Worm (Caenorhabditis elegans): Measurements from ENCODE around the gene hum-6.

- TF ChIP-seq elt-3 (tag; optimal IDR thresholded peaks at IDR 0.05) (no peak), lin-13 (tag; optimal IDR thresholded peaks at IDR 0.05) (no peak), unc-62 (GFP tag; optimal IDR thresholded peaks at IDR 0.05) (no peak), nhr-28 (tag; optimal IDR thresholded peaks at IDR 0.05) (no peak), elt-1 (tag; optimal IDR thresholded peaks at IDR 0.05; ENCODE audit: borderline replicate concordance, insufficient read depth) (no peak), ces-1 (GFP tag; optimal IDR thresholded peaks at IDR 0.05) (no peak), pha-4 (tag; optimal IDR thresholded peaks at IDR 0.05) (peak; percentile 21), unc-39 (tag; optimal IDR thresholded peaks at IDR 0.05) (no peak), unc-120 (tag; optimal IDR thresholded peaks at IDR 0.05; ENCODE audit: poor library complexity, severe bottlenecking) (no peak), flh-1 (GFP tag; optimal IDR thresholded peaks at IDR 0.05) (no peak), tbx-8 (GFP tag; optimal IDR thresholded peaks at IDR 0.05) (no peak), ham-2 (GFP tag; optimal IDR thresholded peaks at IDR 0.05) (no peak)
Measured at ce11 chrX:2316205-2316604, 13.3 kb downstream of the hum-6 start.
